Worm (Caenorhabditis elegans): ENCODE results near the gene skr-15.

skr-15 gene

ce11 chrII:3785756-3786155 lies 38.2 kb upstream of the skr-15 start:
- TF ChIP-seq mes-4 (tag; optimal IDR thresholded peaks at IDR 0.05) (no peak), zfh-2 (GFP tag; conservative IDR thresholded peaks at IDR 0.05) (peak; percentile 70), attf-6 (GFP tag; IDR thresholded peaks at IDR 0.05) (no peak)

ce11 chrII:3786538-3786937 lies 37.4 kb upstream of the skr-15 start:
- TF ChIP-seq ztf-22 (GFP tag; optimal IDR thresholded peaks at IDR 0.05) (peak; percentile 65), lin-54 (GFP tag; optimal IDR thresholded peaks at IDR 0.05) (no peak), dox-1 (GFP tag; IDR thresholded peaks at IDR 0.05) (0 out of 2 replicates have a peak, but pooled peaks have one; percentile 34), nfyb-1 (GFP tag; IDR thresholded peaks at IDR 0.05) (peak; percentile 52; the same call in 1 of the 2 replicates), atf-7 (tag; optimal IDR thresholded peaks at IDR 0.05) (peak; percentile 84), nhr-80 (tag; optimal IDR thresholded peaks at IDR 0.05) (peak; percentile 92), egl-18 (GFP tag; IDR thresholded peaks at IDR 0.05) (no peak), ztf-3 (GFP tag; optimal IDR thresholded peaks at IDR 0.05) (no peak), unc-62 (GFP tag; optimal IDR thresholded peaks at IDR 0.05) (peak; percentile 19), snpc-3.4 (tag; optimal IDR thresholded peaks at IDR 0.05) (no peak), snpc-1.1 (tag; optimal IDR thresholded peaks at IDR 0.05; ENCODE audit: insufficient read depth) (no peak), cebp-1 (GFP tag; IDR thresholded peaks at IDR 0.05) (peak; percentile 10; the same call in 1 of the 2 replicates), cebp-1 (tag; optimal IDR thresholded peaks at IDR 0.05) (no peak), ets-4 (GFP tag; optimal IDR thresholded peaks at IDR 0.05) (peak; percentile 95), pha-4 (tag; optimal IDR thresholded peaks at IDR 0.05) (peak; percentile 26), attf-6 (GFP tag; IDR thresholded peaks at IDR 0.05) (no peak), F55B11.4 (tag; optimal IDR thresholded peaks at IDR 0.05; ENCODE audit: borderline replicate concordance, insufficient read depth) (no peak), akir-1 (GFP tag; optimal IDR thresholded peaks at IDR 0.05) (no peak), B0261.1 (tag; optimal IDR thresholded peaks at IDR 0.05) (no peak)

- TF ChIP-seq ekl-4 (GFP tag; IDR thresholded peaks at IDR 0.05) (no peak), tbp1 (GFP tag; optimal IDR thresholded peaks at IDR 0.05) (no peak), egl-18 (GFP tag; IDR thresholded peaks at IDR 0.05) (no peak), ztf-22 (GFP tag; optimal IDR thresholded peaks at IDR 0.05) (no peak), nfyb-1 (GFP tag; IDR thresholded peaks at IDR 0.05) (no peak), snpc-1.1 (tag; optimal IDR thresholded peaks at IDR 0.05; ENCODE audit: insufficient read depth) (no peak), nfya-1 (tag; optimal IDR thresholded peaks at IDR 0.05; ENCODE audit: borderline replicate concordance, insufficient read depth) (no peak), dox-1 (GFP tag; IDR thresholded peaks at IDR 0.05) (no peak), hlh-12 (tag; optimal IDR thresholded peaks at IDR 0.05) (no peak), pbrm-1 (GFP tag; IDR thresholded peaks at IDR 0.05) (no peak), zim-3 (tag; optimal IDR thresholded peaks at IDR 0.05) (no peak), dpff-1 (tag; optimal IDR thresholded peaks at IDR 0.05) (no peak), die-1 (tag; optimal IDR thresholded peaks at IDR 0.05) (no peak), madf-3 (GFP tag; IDR thresholded peaks at IDR 0.05) (no peak), K11D2.4 (GFP tag; IDR thresholded peaks at IDR 0.05) (no peak), F33H1.4 (GFP tag; IDR thresholded peaks at IDR 0.05) (no peak), rcor-1 (GFP tag; IDR thresholded peaks at IDR 0.05) (no peak)
These were observed 36.8 kb upstream of the skr-15 start, which contains the start of gene T24E12.13 for ce11 chrII:3787151-3787550. Gene T24E12.13, plus strand, starts transcription at chrII:3787451.

ce11 chrII:3788356-3788962 lies 35.5 kb upstream of the skr-15 start:
- TF ChIP-seq aptf-2 (GFP tag; conservative IDR thresholded peaks at IDR 0.05): no peak
- TF ChIP-seq atf-7 (tag; optimal IDR thresholded peaks at IDR 0.05): no peak
